Worm (Caenorhabditis elegans) whole organism, late embryonic: Measurements from ENCODE around the gene Y62E10A.24.

Experiments used
- C08G9.2 ChIP-seq: sonication (generic microtip); optimal IDR thresholded peaks from 2 replicates; lab custom pipeline; 2016; ENCODE audit warnings: mild to moderate bottlenecking, missing genetic modification characterization, moderate library complexity, missing compliant biosample characterization
- T23F11.4 ChIP-seq: fragments of 200-800 bp; sonication (Bioruptor generic); optimal IDR thresholded peaks from 2 replicates; lab custom pipeline; 2018; ENCODE audit warnings: mild to moderate bottlenecking, missing genetic modification characterization, missing compliant biosample characterization
- Y22D7AL.16 ChIP-seq: sonication (generic microtip); optimal IDR thresholded peaks from 2 replicates; lab custom pipeline; 2016; ENCODE audit warnings: missing genetic modification characterization, missing compliant biosample characterization
- ama-1 ChIP-seq: fragments of 150-350 bp; optimal IDR thresholded peaks from 2 replicates; lab custom pipeline; 2014
- ceh-18 ChIP-seq: sonication (generic microtip); optimal IDR thresholded peaks from 2 replicates; lab custom pipeline; 2016; ENCODE audit warnings: missing genetic modification characterization, missing compliant biosample characterization
- ceh-2 ChIP-seq: sonication (generic microtip); optimal IDR thresholded peaks from 2 replicates; lab custom pipeline; 2016; ENCODE audit warnings: missing genotype, missing genetic modification characterization, missing compliant biosample characterization
- ceh-24 ChIP-seq: sonication (generic microtip); optimal IDR thresholded peaks from 2 replicates; lab custom pipeline; 2016; ENCODE audit warnings: mild to moderate bottlenecking, missing genetic modification characterization, missing compliant biosample characterization
- ceh-30 ChIP-seq: fragments of 150-350 bp; optimal IDR thresholded peaks from 2 replicates; lab custom pipeline; 2014; ENCODE audit warnings: missing biosample characterization, missing genetic modification characterization
- ceh-31 ChIP-seq: sonication (generic microtip); optimal IDR thresholded peaks from 2 replicates; lab custom pipeline; 2016; ENCODE audit warnings: missing genetic modification characterization, missing compliant biosample characterization
- ceh-9 ChIP-seq: sonication (generic microtip); optimal IDR thresholded peaks from 2 replicates; lab custom pipeline; 2016; ENCODE audit warnings: mild to moderate bottlenecking, missing genetic modification characterization, inconsistent platforms, missing compliant biosample characterization
- dmd-4 ChIP-seq: sonication (generic microtip); optimal IDR thresholded peaks from 2 replicates; lab custom pipeline; 2016; ENCODE audit warnings: borderline replicate concordance, missing genetic modification characterization, missing compliant biosample characterization
- elt-2 ChIP-seq: sonication (generic microtip); optimal IDR thresholded peaks from 2 replicates; lab custom pipeline; 2016; ENCODE audit warnings: missing genetic modification reagents, missing genetic modification characterization, missing compliant biosample characterization
- ets-4 ChIP-seq: sonication (generic microtip); optimal IDR thresholded peaks from 2 replicates; lab custom pipeline; 2016; ENCODE audit warnings: missing genetic modification characterization, missing compliant biosample characterization
- fax-1 ChIP-seq: sonication (generic microtip); optimal IDR thresholded peaks from 2 replicates; lab custom pipeline; 2016; ENCODE audit warnings: missing genotype, missing genetic modification characterization, missing compliant biosample characterization
- gmeb-2 ChIP-seq: sonication (generic microtip); optimal IDR thresholded peaks from 2 replicates; lab custom pipeline; 2016; ENCODE audit warnings: missing genetic modification characterization, inconsistent platforms, missing compliant biosample characterization
- hlh-13 ChIP-seq: fragments of 200-800 bp; sonication (Bioruptor generic); optimal IDR thresholded peaks from 2 replicates; lab custom pipeline; 2018; ENCODE audit warnings: mild to moderate bottlenecking, missing genetic modification characterization, missing compliant biosample characterization
- hlh-15 ChIP-seq: sonication (generic microtip); optimal IDR thresholded peaks from 2 replicates; lab custom pipeline; 2016; ENCODE audit warnings: missing genetic modification characterization, missing compliant biosample characterization
- hlh-30 ChIP-seq: sonication (generic microtip); optimal IDR thresholded peaks from 2 replicates; lab custom pipeline; 2017; ENCODE audit warnings: antibody characterized with exemption, missing genetic modification characterization, missing compliant biosample characterization; ENCODE audit not compliant: insufficient read depth
- hlh-8 ChIP-seq: sonication (generic microtip); optimal IDR thresholded peaks from 2 replicates; lab custom pipeline; 2016; ENCODE audit warnings: missing genotype, missing genetic modification characterization, missing compliant biosample characterization
- lim-6 ChIP-seq: sonication (generic microtip); optimal IDR thresholded peaks from 2 replicates; lab custom pipeline; 2016; ENCODE audit warnings: missing genetic modification characterization, missing compliant biosample characterization
- mec-3 ChIP-seq: sonication (generic microtip); optimal IDR thresholded peaks from 2 replicates; lab custom pipeline; 2016; ENCODE audit warnings: borderline replicate concordance, missing genetic modification characterization, missing compliant biosample characterization
- nfya-1 ChIP-seq: sonication (generic microtip); optimal IDR thresholded peaks from 2 replicates; lab custom pipeline; 2017; ENCODE audit warnings: missing genetic modification characterization, mild to moderate bottlenecking, missing compliant biosample characterization, antibody characterized with exemption, moderate library complexity
- nhr-11 ChIP-seq: fragments of 150-350 bp; optimal IDR thresholded peaks from 2 replicates; lab custom pipeline; 2014; ENCODE audit warnings: missing biosample characterization, missing genetic modification characterization
- odd-2 ChIP-seq: sonication (generic microtip); optimal IDR thresholded peaks from 2 replicates; lab custom pipeline; 2017; ENCODE audit warnings: antibody characterized with exemption, mild to moderate bottlenecking, missing genetic modification characterization, missing compliant biosample characterization
- pat-9 ChIP-seq: fragments of 200-800 bp; sonication (Bioruptor generic); optimal IDR thresholded peaks from 2 replicates; lab custom pipeline; 2018; ENCODE audit warnings: mild to moderate bottlenecking, missing genetic modification characterization, moderate library complexity, missing compliant biosample characterization
- pha-4 ChIP-seq: fragments of 150-350 bp; optimal IDR thresholded peaks from 2 replicates; lab custom pipeline; 2018; ENCODE audit warnings: missing biosample characterization, missing genetic modification reagents, missing genetic modification characterization
- pqm-1 ChIP-seq: sonication (generic microtip); optimal IDR thresholded peaks from 2 replicates; lab custom pipeline; 2016; ENCODE audit warnings: missing genetic modification characterization, missing compliant biosample characterization
- pros-1 ChIP-seq: fragments of 150-350 bp; optimal IDR thresholded peaks from 2 replicates; lab custom pipeline; 2014; ENCODE audit warnings: missing biosample characterization, missing genetic modification reagents, missing genetic modification characterization
- ref-2 ChIP-seq: sonication (generic microtip); optimal IDR thresholded peaks from 2 replicates; lab custom pipeline; 2016; ENCODE audit warnings: missing genetic modification characterization, missing compliant biosample characterization
- rnt-1 ChIP-seq: sonication (generic microtip); optimal IDR thresholded peaks from 2 replicates; lab custom pipeline; 2016; ENCODE audit warnings: missing genetic modification characterization, missing compliant biosample characterization
- sdc-2 ChIP-seq: sonication (generic microtip); optimal IDR thresholded peaks from 2 replicates; lab custom pipeline; 2016; ENCODE audit warnings: missing genotype, missing genetic modification characterization, missing compliant biosample characterization
- sox-2 ChIP-seq: fragments of 200-800 bp; sonication (Bioruptor generic); IDR thresholded peaks from 2 replicates; pipeline ENCODE4 v1.3.6; 2022; ENCODE audit warnings: missing genetic modification reagents, missing genetic modification characterization, missing compliant biosample characterization
- syd-9 ChIP-seq: sonication (generic microtip); optimal IDR thresholded peaks from 2 replicates; lab custom pipeline; 2016; ENCODE audit warnings: mild to moderate bottlenecking, missing genetic modification characterization, moderate library complexity, missing compliant biosample characterization
- tbx-2 ChIP-seq: sonication (generic microtip); optimal IDR thresholded peaks from 2 replicates; lab custom pipeline; 2016; ENCODE audit warnings: missing genetic modification characterization, missing compliant biosample characterization
- unc-86 ChIP-seq: sonication (generic microtip); optimal IDR thresholded peaks from 2 replicates; lab custom pipeline; 2016; ENCODE audit warnings: missing genetic modification characterization, missing compliant biosample characterization
- zip-5 ChIP-seq: sonication (generic microtip); optimal IDR thresholded peaks from 2 replicates; lab custom pipeline; 2016; ENCODE audit warnings: missing genetic modification characterization, missing compliant biosample characterization
- ztf-16 ChIP-seq: sonication (generic microtip); optimal IDR thresholded peaks from 2 replicates; lab custom pipeline; 2017; ENCODE audit warnings: missing genetic modification characterization, missing compliant biosample characterization

Y62E10A.24 gene

DNA sequence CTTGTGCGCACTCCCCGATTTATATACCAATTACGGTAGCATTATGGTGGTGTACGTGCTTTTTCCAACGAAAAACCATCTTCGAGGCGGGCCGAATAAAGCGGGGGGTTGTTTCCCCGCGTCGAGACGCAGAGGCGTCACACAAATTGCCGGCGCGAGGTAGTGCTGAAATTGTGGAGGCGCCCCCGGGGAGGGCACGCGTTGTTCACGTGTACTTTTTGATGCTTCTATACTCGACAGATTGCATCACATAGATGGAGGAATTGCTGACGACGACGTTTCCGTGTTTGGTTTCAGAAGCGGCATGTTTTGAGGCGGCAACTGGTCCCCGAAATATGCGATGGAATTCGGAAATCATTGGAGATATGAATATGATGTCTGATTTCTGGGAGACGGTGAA, 24.7 kb downstream of the Y62E10A.24 start (continued):
- TF ChIP-seq ztf-16 (tag; lab: Kevin White, UChicago) (peak; percentile 5), tbx-2 (tag; lab: Kevin White, UChicago) (no peak), hlh-15 (tag; lab: Kevin White, UChicago) (no peak), ceh-30 (tag; lab: Kevin White, UChicago) (no peak), hlh-8 (no peak), rnt-1 (tag; lab: Kevin White, UChicago) (peak; percentile 16), hlh-30 (tag; lab: Kevin White, UChicago) (peak; percentile 37), sdc-2 (no peak), pha-4 (tag; lab: Kevin White, UChicago) (no peak), ref-2 (tag; lab: Kevin White, UChicago) (peak; percentile 2), odd-2 (no peak), ceh-31 (tag; lab: Kevin White, UChicago) (peak; percentile 54), T23F11.4 (GFP tag; lab: Kevin White, UChicago) (no peak), gmeb-2 (tag; lab: Kevin White, UChicago) (no peak), ceh-24 (tag; lab: Kevin White, UChicago) (no peak), unc-86 (tag; lab: Kevin White, UChicago) (no peak), nfya-1 (peak; percentile 45), nhr-11 (tag; lab: Kevin White, UChicago) (no peak), C08G9.2 (no peak), ets-4 (tag; lab: Kevin White, UChicago) (no peak), pros-1 (tag; lab: Kevin White, UChicago) (peak; percentile 6), hlh-13 (GFP tag; lab: Kevin White, UChicago) (no peak), elt-2 (tag; lab: Kevin White, UChicago) (no peak), ceh-18 (tag; lab: Kevin White, UChicago) (peak; percentile 82), mec-3 (tag; lab: Kevin White, UChicago) (no peak), pat-9 (tag; lab: Kevin White, UChicago) (no peak), lim-6 (no peak)

DNA sequence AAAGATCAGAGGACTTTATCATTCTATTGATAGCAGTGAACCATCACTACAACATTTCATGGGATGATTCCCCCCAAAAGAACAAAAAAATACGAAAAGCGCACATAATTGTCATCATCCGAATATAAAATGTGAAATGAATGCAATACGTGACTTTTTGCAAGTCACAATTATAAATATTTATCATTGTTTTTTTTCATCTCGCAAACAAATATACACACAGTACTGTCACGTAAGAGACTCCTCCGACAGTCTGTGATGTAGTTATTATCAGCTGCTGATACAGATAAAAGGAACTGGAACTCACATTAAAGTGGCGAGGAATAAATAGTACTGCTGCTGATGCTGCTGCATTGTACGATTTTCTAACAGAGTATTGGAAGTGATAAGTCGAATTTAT, 25.9 kb downstream of the Y62E10A.24 start:
- no peak for TF ChIP-seq ama-1 (lab: Kevin White, UChicago)
- TF ChIP-seq tbx-2 (tag; lab: Kevin White, UChicago): no peak
- TF ChIP-seq elt-2 (tag; lab: Kevin White, UChicago): peak; percentile 78

DNA sequence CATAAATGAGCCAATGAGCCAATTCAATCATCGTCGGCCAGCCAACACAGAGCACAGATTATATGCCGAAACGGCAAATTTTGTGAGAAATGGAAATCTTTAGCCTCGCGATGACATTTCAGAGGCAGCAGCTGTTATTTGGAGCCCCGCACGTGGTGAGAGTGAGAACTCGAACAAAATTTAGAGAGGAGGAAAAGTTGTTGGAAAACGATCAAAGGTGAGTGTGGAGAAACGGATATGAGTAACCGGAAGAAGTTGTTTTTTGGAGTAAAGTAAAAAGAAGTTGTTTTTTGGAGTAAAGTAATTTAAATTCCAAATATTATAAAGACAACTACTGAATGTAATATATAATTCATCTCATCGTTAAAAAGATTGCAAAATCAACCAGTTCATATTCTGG, 28.2 kb downstream of the Y62E10A.24 start, which contains the start of gene Y62E10A.13:
TSS of gene Y62E10A.13 (minus strand) at position 326 of the 400 bp plus-strand sequence.
- TF ChIP-seq fax-1 (tag; lab: Kevin White, UChicago): no peak
- TF ChIP-seq mec-3 (tag; lab: Kevin White, UChicago): no peak
- no peak for TF ChIP-seq Y22D7AL.16 (tag; lab: Kevin White, UChicago)
- TF ChIP-seq pqm-1: no peak
- TF ChIP-seq ceh-18 (tag; lab: Kevin White, UChicago): no peak
- TF ChIP-seq syd-9: no peak
- TF ChIP-seq ceh-2 (tag; lab: Kevin White, UChicago): no peak
- no peak for TF ChIP-seq ceh-24 (tag; lab: Kevin White, UChicago)
- TF ChIP-seq zip-5 (tag; lab: Kevin White, UChicago): no peak
- TF ChIP-seq tbx-2 (tag; lab: Kevin White, UChicago): no peak
- TF ChIP-seq ceh-9 (tag; lab: Kevin White, UChicago): no peak
- TF ChIP-seq dmd-4 (tag; lab: Kevin White, UChicago): no peak
- no peak for TF ChIP-seq unc-86 (tag; lab: Kevin White, UChicago)
- no peak for TF ChIP-seq rnt-1 (tag; lab: Kevin White, UChicago)
- TF ChIP-seq pha-4 (tag; lab: Kevin White, UChicago): no peak
- no peak for TF ChIP-seq sox-2
- TF ChIP-seq, all 69 proteins: peak for 0
